Worm (Caenorhabditis elegans) whole organism, L2 larva: ENCODE results near the gene F09A5.2.

Experiments used
- elt-3 ChIP-seq: sonication (generic microtip); optimal IDR thresholded peaks from 2 replicates; lab custom pipeline; 2017; ENCODE audit warnings: missing biosample characterization, missing genetic modification characterization
- nhr-12 ChIP-seq: fragments of 150-350 bp; optimal IDR thresholded peaks from 2 replicates; lab custom pipeline; 2014; ENCODE audit warnings: missing biosample characterization, missing genetic modification characterization

- no peak for TF ChIP-seq elt-3 (tag; lab: Kevin White, UChicago)
- TF ChIP-seq nhr-12 (tag; lab: Kevin White, UChicago): no peak
These were observed 12.2 kb downstream of the F09A5.2 start for ce11 chrX:13147105-13147504.
